ENCODE assay signal across 1 fruit fly cellular context in genomic region chrX:2647472-2647883, dm6.
TF ChIP-seq lines count a peak whose summit lies in the region.

No protein-coding gene starts in this region.

TF ChIP-seq in whole organism, embryonic, 481 proteins besides CTCF, POLR2A, EP300 and RAD21 (continued from another document and continues in another):
- TF ChIP-seq Chrac-16 (GFP tag; optimal IDR thresholded peaks at IDR 0.05; lab: Kevin White, UChicago) (peak; percentile 48), Ets97D (GFP tag; optimal IDR thresholded peaks at IDR 0.05; lab: Kevin White, UChicago) (no peak), CG3838 (GFP tag; optimal IDR thresholded peaks at IDR 0.05; lab: Kevin White, UChicago) (no peak), CG6765 (GFP tag; optimal IDR thresholded peaks at IDR 0.05; lab: Kevin White, UChicago) (peak; percentile 54), Dip2 (GFP tag; IDR thresholded peaks at IDR 0.05; lab: Robert Waterston, UW) (no peak), gcm (GFP tag; optimal IDR thresholded peaks at IDR 0.05; lab: Kevin White, UChicago) (peak; percentile 50), caup (GFP tag; optimal IDR thresholded peaks at IDR 0.05; lab: Kevin White, UChicago; ENCODE audit: severe bottlenecking) (peak; percentile 29), Pdp1 (GFP tag; optimal IDR thresholded peaks at IDR 0.05; lab: Kevin White, UChicago) (peak; percentile 49 to 70), CHES-1-like (GFP tag; optimal IDR thresholded peaks at IDR 0.05; lab: Kevin White, UChicago) (peak; percentile 35), B-H1 (GFP tag; IDR thresholded peaks at IDR 0.05; lab: Robert Waterston, UW) (peak; percentile 34; the same call in 1 of the 3 replicates), Taf1 (GFP tag; IDR thresholded peaks at IDR 0.05; lab: Robert Waterston, UW) (no peak), dimm (GFP tag; IDR thresholded peaks at IDR 0.05; lab: Robert Waterston, UW) (0 out of 2 replicates have a peak, but pooled peaks have one; percentile 17), CG9437 (GFP tag; optimal IDR thresholded peaks at IDR 0.05; lab: Kevin White, UChicago) (no peak), ro (GFP tag; IDR thresholded peaks at IDR 0.05; lab: Robert Waterston, UW) (no peak), HLHmδ (GFP tag; optimal IDR thresholded peaks at IDR 0.05; lab: Kevin White, UChicago) (no peak), Opbp (GFP tag; IDR thresholded peaks at IDR 0.05; lab: Robert Waterston, UW; ENCODE audit: partially characterized antibody) (no peak), CG6654 (GFP tag; optimal IDR thresholded peaks at IDR 0.05; lab: Kevin White, UChicago) (no peak), CG10565 (GFP tag; optimal IDR thresholded peaks at IDR 0.05; lab: Kevin White, UChicago) (no peak), CG7745 (tag; optimal IDR thresholded peaks at IDR 0.05; lab: Kevin White, UChicago) (no peak), CG9932 (GFP tag; IDR thresholded peaks at IDR 0.05; lab: Robert Waterston, UW) (peak; percentile 58), pnt (GFP tag; optimal IDR thresholded peaks at IDR 0.05; lab: Kevin White, UChicago) (peak; percentile 37), h (optimal IDR thresholded peaks at IDR 0.05; lab: Kevin White, UChicago) (no peak), CG13424 (tag; optimal IDR thresholded peaks at IDR 0.05; lab: Kevin White, UChicago) (peak; percentile 80), eyg (GFP tag; optimal IDR thresholded peaks at IDR 0.05; lab: Kevin White, UChicago) (peak; percentile 38), Sry-δ (GFP tag; optimal IDR thresholded peaks at IDR 0.05; lab: Kevin White, UChicago) (no peak), chinmo (GFP tag; IDR thresholded peaks at IDR 0.05; lab: Robert Waterston, UW; ENCODE audit: partially characterized antibody) (no peak), Hr78 (GFP tag; optimal IDR thresholded peaks at IDR 0.05; lab: Kevin White, UChicago) (no peak), nerfin-2 (GFP tag; IDR thresholded peaks at IDR 0.05; lab: Robert Waterston, UW; ENCODE audit: partially characterized antibody) (no peak), ara (GFP tag; IDR thresholded peaks at IDR 0.05; lab: Robert Waterston, UW) (peak; percentile 34; the same call in 1 of the 2 replicates), CG31441 (GFP tag; IDR thresholded peaks at IDR 0.05; lab: Robert Waterston, UW) (peak; percentile 64), CG2678 (tag; optimal IDR thresholded peaks at IDR 0.05; lab: Kevin White, UChicago) (peak; percentile 79), Bteb2 (GFP tag; optimal IDR thresholded peaks at IDR 0.05; lab: Kevin White, UChicago) (peak; percentile 45), CG1792 (GFP tag; optimal IDR thresholded peaks at IDR 0.05; lab: Kevin White, UChicago) (no peak), CG14014 (GFP tag; IDR thresholded peaks at IDR 0.05; lab: Robert Waterston, UW) (peak; percentile 50; the same call in 1 of the 2 replicates), Deaf1 (tag; optimal IDR thresholded peaks at IDR 0.05; lab: Kevin White, UChicago) (peak; percentile 26), cwo (GFP tag; optimal IDR thresholded peaks at IDR 0.05; lab: Kevin White, UChicago) (peak; percentile 60), CG17829 (tag; optimal IDR thresholded peaks at IDR 0.05; lab: Kevin White, UChicago) (peak; percentile 59), Dp (GFP tag; optimal IDR thresholded peaks at IDR 0.05; lab: Kevin White, UChicago) (no peak), Max (GFP tag; optimal IDR thresholded peaks at IDR 0.05; lab: Kevin White, UChicago) (no peak), CG6854 (GFP tag; optimal IDR thresholded peaks at IDR 0.05; lab: Kevin White, UChicago) (no peak), Rfx (GFP tag; IDR thresholded peaks at IDR 0.05; lab: Robert Waterston, UW) (peak; percentile 73), bowl (GFP tag; IDR thresholded peaks at IDR 0.05; lab: Robert Waterston, UW) (no peak), chn (GFP tag; optimal IDR thresholded peaks at IDR 0.05; lab: Kevin White, UChicago) (peak; percentile 39), oc (tag; optimal IDR thresholded peaks at IDR 0.05; lab: Kevin White, UChicago) (peak; percentile 52), Atf6 (GFP tag; IDR thresholded peaks at IDR 0.05; lab: Robert Waterston, UW) (peak; percentile 71), Dek (tag; optimal IDR thresholded peaks at IDR 0.05; lab: Kevin White, UChicago) (peak; percentile 58), lmd (GFP tag; IDR thresholded peaks at IDR 0.05; lab: Robert Waterston, UW) (peak; percentile 50; the same call in 1 of the 2 replicates), Mrtf (GFP tag; IDR thresholded peaks at IDR 0.05; lab: Robert Waterston, UW) (peak; percentile 54; the same call in 1 of the 3 replicates), CG3065 (GFP tag; optimal IDR thresholded peaks at IDR 0.05; lab: Kevin White, UChicago) (peak; percentile 1), sisA (GFP tag; IDR thresholded peaks at IDR 0.05; lab: Robert Waterston, UW) (peak; percentile 54; the same call in 1 of the 2 replicates), Nf-YB (GFP tag; optimal IDR thresholded peaks at IDR 0.05; lab: Kevin White, UChicago) (peak; percentile 22), Mad (GFP tag; optimal IDR thresholded peaks at IDR 0.05; lab: Kevin White, UChicago) (peak; percentile 57), Oli (tag; optimal IDR thresholded peaks at IDR 0.05; lab: Kevin White, UChicago) (peak; percentile 73), Vsx1 (GFP tag; optimal IDR thresholded peaks at IDR 0.05; lab: Kevin White, UChicago) (peak; percentile 26), CG4707 (GFP tag; optimal IDR thresholded peaks at IDR 0.05; lab: Kevin White, UChicago) (no peak), Fer3 (tag; optimal IDR thresholded peaks at IDR 0.05; lab: Kevin White, UChicago) (peak; percentile 65), CG14860 (GFP tag; IDR thresholded peaks at IDR 0.05; lab: Robert Waterston, UW; ENCODE audit: partially characterized antibody) (no peak), cad (GFP tag; optimal IDR thresholded peaks at IDR 0.05; lab: Kevin White, UChicago) (no peak), pho (GFP tag; optimal IDR thresholded peaks at IDR 0.05; lab: Kevin White, UChicago) (peak; percentile 35), gsb (GFP tag; IDR thresholded peaks at IDR 0.05; lab: Robert Waterston, UW) (no peak), rib (GFP tag; IDR thresholded peaks at IDR 0.05; lab: Robert Waterston, UW) (no peak), CG10543 (GFP tag; optimal IDR thresholded peaks at IDR 0.05; lab: Kevin White, UChicago) (peak; percentile 61), Hsf (GFP tag; optimal IDR thresholded peaks at IDR 0.05; lab: Kevin White, UChicago) (peak; percentile 64), CG8388 (GFP tag; optimal IDR thresholded peaks at IDR 0.05; lab: Kevin White, UChicago) (peak; percentile 50), peb (GFP tag; IDR thresholded peaks at IDR 0.05; lab: Robert Waterston, UW) (peak; percentile 24; the same call in 1 of the 2 replicates), az2 (GFP tag; optimal IDR thresholded peaks at IDR 0.05; lab: Kevin White, UChicago) (peak; percentile 38), CG11093 (GFP tag; IDR thresholded peaks at IDR 0.05; lab: Robert Waterston, UW) (0 out of 3 replicates have a peak, but pooled peaks have one; percentile 16), CG16779 (GFP tag; IDR thresholded peaks at IDR 0.05; lab: Robert Waterston, UW) (no peak), NK7.1 (GFP tag; optimal IDR thresholded peaks at IDR 0.05; lab: Kevin White, UChicago) (peak; percentile 6), CG15073 (GFP tag; optimal IDR thresholded peaks at IDR 0.05; lab: Kevin White, UChicago) (no peak), ind (GFP tag; optimal IDR thresholded peaks at IDR 0.05; lab: Kevin White, UChicago) (peak; percentile 60), Ssrp (tag; optimal IDR thresholded peaks at IDR 0.05; lab: Kevin White, UChicago) (peak; percentile 58), lola (GFP tag; optimal IDR thresholded peaks at IDR 0.05; lab: Kevin White, UChicago) (peak in 1 of 3 experiments; percentile 26), Myb (GFP tag; optimal IDR thresholded peaks at IDR 0.05; lab: Kevin White, UChicago) (peak; percentile 39), CG2875 (GFP tag; optimal IDR thresholded peaks at IDR 0.05; lab: Kevin White, UChicago) (peak; percentile 24), CG17359 (tag; optimal IDR thresholded peaks at IDR 0.05; lab: Kevin White, UChicago) (peak; percentile 71), CG18262 (tag; optimal IDR thresholded peaks at IDR 0.05; lab: Kevin White, UChicago) (peak; percentile 59), tna (GFP tag; IDR thresholded peaks at IDR 0.05; lab: Robert Waterston, UW; ENCODE audit: partially characterized antibody) (no peak), CG11504 (tag; optimal IDR thresholded peaks at IDR 0.05; lab: Kevin White, UChicago) (peak; percentile 80), TFAM (GFP tag; optimal IDR thresholded peaks at IDR 0.05; lab: Kevin White, UChicago) (no peak), dan (GFP tag; IDR thresholded peaks at IDR 0.05; lab: Robert Waterston, UW) (no peak), CG15269 (tag; optimal IDR thresholded peaks at IDR 0.05; lab: Kevin White, UChicago) (peak; percentile 77), CG15479 (GFP tag; optimal IDR thresholded peaks at IDR 0.05; lab: Kevin White, UChicago) (no peak), sug (tag; optimal IDR thresholded peaks at IDR 0.05; lab: Kevin White, UChicago) (peak; percentile 37), odd (GFP tag; optimal IDR thresholded peaks at IDR 0.05; lab: Kevin White, UChicago) (peak; percentile 40), CG17385 (GFP tag; optimal IDR thresholded peaks at IDR 0.05; lab: Kevin White, UChicago) (peak; percentile 42), wor (GFP tag; IDR thresholded peaks at IDR 0.05; lab: Robert Waterston, UW) (peak; percentile 46; the same call in 1 of the 2 replicates), CG32532 (GFP tag; IDR thresholded peaks at IDR 0.05; lab: Robert Waterston, UW) (peak; percentile 66; the same call in 1 of the 2 replicates), Optix (GFP tag; IDR thresholded peaks at IDR 0.05; lab: Robert Waterston, UW) (0 out of 3 replicates have a peak, but pooled peaks have one; percentile 20), bsh (GFP tag; optimal IDR thresholded peaks at IDR 0.05; lab: Kevin White, UChicago) (peak; percentile 60 to 74), Dref (GFP tag; IDR thresholded peaks at IDR 0.05; lab: Robert Waterston, UW) (no peak), bab2 (GFP tag; optimal IDR thresholded peaks at IDR 0.05; lab: Kevin White, UChicago) (peak; percentile 56), CG12104 (GFP tag; optimal IDR thresholded peaks at IDR 0.05; lab: Kevin White, UChicago) (peak; percentile 28), sd (tag; optimal IDR thresholded peaks at IDR 0.05; lab: Kevin White, UChicago) (peak; percentile 32), NC2β (GFP tag; optimal IDR thresholded peaks at IDR 0.05; lab: Kevin White, UChicago) (peak; percentile 24), CG17186 (GFP tag; optimal IDR thresholded peaks at IDR 0.05; lab: Kevin White, UChicago) (no peak), D19A (tag; optimal IDR thresholded peaks at IDR 0.05; lab: Kevin White, UChicago) (peak; percentile 46), Dll (GFP tag; IDR thresholded peaks at IDR 0.05; lab: Robert Waterston, UW; ENCODE audit: partially characterized antibody) (no peak), gt (GFP tag; IDR thresholded peaks at IDR 0.05; lab: Robert Waterston, UW) (no peak), zf30C (GFP tag; optimal IDR thresholded peaks at IDR 0.05; lab: Kevin White, UChicago) (peak; percentile 76), disco-r (GFP tag; optimal IDR thresholded peaks at IDR 0.05; lab: Kevin White, UChicago) (peak; percentile 51), CG8944 (GFP tag; optimal IDR thresholded peaks at IDR 0.05; lab: Kevin White, UChicago) (peak; percentile 48), Hand (GFP tag; optimal IDR thresholded peaks at IDR 0.05; lab: Kevin White, UChicago) (peak; percentile 3), CG6683 (GFP tag; optimal IDR thresholded peaks at IDR 0.05; lab: Kevin White, UChicago) (peak; percentile 34), CG7839 (tag; optimal IDR thresholded peaks at IDR 0.05; lab: Kevin White, UChicago) (peak; percentile 72), CG14710 (tag; optimal IDR thresholded peaks at IDR 0.05; lab: Kevin White, UChicago) (peak; percentile 33), CG10979 (tag; optimal IDR thresholded peaks at IDR 0.05; lab: Kevin White, UChicago) (peak; percentile 63), CG17568 (GFP tag; optimal IDR thresholded peaks at IDR 0.05; lab: Kevin White, UChicago) (peak; percentile 53), CG7556 (GFP tag; optimal IDR thresholded peaks at IDR 0.05; lab: Kevin White, UChicago) (peak; percentile 49), CG12299 (tag; optimal IDR thresholded peaks at IDR 0.05; lab: Kevin White, UChicago) (peak; percentile 37), ab (GFP tag; optimal IDR thresholded peaks at IDR 0.05; lab: Kevin White, UChicago) (peak; percentile 4), fru (optimal IDR thresholded peaks at IDR 0.05; lab: Kevin White, UChicago) (no peak), Mes4 (GFP tag; optimal IDR thresholded peaks at IDR 0.05; lab: Kevin White, UChicago) (peak; percentile 54), CG6254 (GFP tag; optimal IDR thresholded peaks at IDR 0.05; lab: Kevin White, UChicago) (no peak), CG14050 (GFP tag; IDR thresholded peaks at IDR 0.05; lab: Robert Waterston, UW) (peak; percentile 21; the same call in 1 of the 3 replicates), ttk (GFP tag; IDR thresholded peaks at IDR 0.05; lab: Robert Waterston, UW) (no peak), unc-4 (GFP tag; IDR thresholded peaks at IDR 0.05; lab: Robert Waterston, UW; ENCODE audit: partially characterized antibody) (no peak), luna (GFP tag; optimal IDR thresholded peaks at IDR 0.05; lab: Kevin White, UChicago) (no peak), CG6689 (GFP tag; IDR thresholded peaks at IDR 0.05; lab: Robert Waterston, UW) (peak; percentile 57), Ravus (GFP tag; IDR thresholded peaks at IDR 0.05; lab: Robert Waterston, UW) (no peak), ham (GFP tag; IDR thresholded peaks at IDR 0.05; lab: Robert Waterston, UW) (no peak), kay (GFP tag; optimal IDR thresholded peaks at IDR 0.05; lab: Kevin White, UChicago) (peak; percentile 36), Meics (GFP tag; optimal IDR thresholded peaks at IDR 0.05; lab: Kevin White, UChicago) (peak; percentile 56), Hey (tag; optimal IDR thresholded peaks at IDR 0.05; lab: Kevin White, UChicago) (peak; percentile 12), Trl (optimal IDR thresholded peaks at IDR 0.05; lab: Kevin White, UChicago) (no peak), Trl (GFP tag; optimal IDR thresholded peaks at IDR 0.05; lab: Kevin White, UChicago) (peak; percentile 45), MTF-1 (GFP tag; optimal IDR thresholded peaks at IDR 0.05; lab: Kevin White, UChicago; ENCODE audit: borderline replicate concordance) (no peak), Xrp1 (GFP tag; IDR thresholded peaks at IDR 0.05; lab: Robert Waterston, UW) (peak; percentile 64), zfh2 (GFP tag; optimal IDR thresholded peaks at IDR 0.05; lab: Kevin White, UChicago) (peak; percentile 61), CG11456 (GFP tag; IDR thresholded peaks at IDR 0.05; lab: Robert Waterston, UW) (0 out of 3 replicates have a peak, but pooled peaks have one; percentile 13), Doc2 (GFP tag; IDR thresholded peaks at IDR 0.05; lab: Robert Waterston, UW) (no peak)
